Fruit fly (Drosophila melanogaster): ENCODE data around the gene CG7335.

DNA sequence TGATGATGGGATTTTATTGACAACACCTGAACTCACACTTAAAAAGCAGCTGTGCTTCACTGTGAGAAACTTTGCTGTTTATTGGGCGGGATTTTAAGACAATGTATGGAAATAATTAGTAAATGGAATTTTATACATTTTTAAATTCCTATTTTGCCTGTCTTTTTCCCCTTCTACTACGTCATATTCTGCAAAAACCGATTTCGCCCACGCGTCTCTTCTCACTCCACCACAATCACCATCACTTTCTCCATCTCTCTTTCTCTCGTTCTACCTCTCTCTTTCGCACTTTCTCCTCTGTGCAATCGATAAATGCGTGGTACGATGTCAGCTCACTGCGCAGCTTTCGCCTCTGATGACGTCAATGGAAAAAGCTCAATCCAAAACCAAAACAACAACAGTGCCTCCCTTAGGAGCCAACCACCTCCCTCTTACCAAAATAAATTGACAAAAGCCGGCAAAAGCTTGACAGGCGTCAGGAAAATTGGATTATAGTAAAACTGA lies 28.5 kb downstream of the CG7335 start:
- TF ChIP-seq CG8478 (optimal IDR thresholded peaks at IDR 0.05) (no peak), CTCF (optimal IDR thresholded peaks at IDR 0.05) (no peak)

Data from S2 (cell line).